Fruit fly (Drosophila melanogaster): Measurements from ENCODE around the gene eg.

eg gene

DNA sequence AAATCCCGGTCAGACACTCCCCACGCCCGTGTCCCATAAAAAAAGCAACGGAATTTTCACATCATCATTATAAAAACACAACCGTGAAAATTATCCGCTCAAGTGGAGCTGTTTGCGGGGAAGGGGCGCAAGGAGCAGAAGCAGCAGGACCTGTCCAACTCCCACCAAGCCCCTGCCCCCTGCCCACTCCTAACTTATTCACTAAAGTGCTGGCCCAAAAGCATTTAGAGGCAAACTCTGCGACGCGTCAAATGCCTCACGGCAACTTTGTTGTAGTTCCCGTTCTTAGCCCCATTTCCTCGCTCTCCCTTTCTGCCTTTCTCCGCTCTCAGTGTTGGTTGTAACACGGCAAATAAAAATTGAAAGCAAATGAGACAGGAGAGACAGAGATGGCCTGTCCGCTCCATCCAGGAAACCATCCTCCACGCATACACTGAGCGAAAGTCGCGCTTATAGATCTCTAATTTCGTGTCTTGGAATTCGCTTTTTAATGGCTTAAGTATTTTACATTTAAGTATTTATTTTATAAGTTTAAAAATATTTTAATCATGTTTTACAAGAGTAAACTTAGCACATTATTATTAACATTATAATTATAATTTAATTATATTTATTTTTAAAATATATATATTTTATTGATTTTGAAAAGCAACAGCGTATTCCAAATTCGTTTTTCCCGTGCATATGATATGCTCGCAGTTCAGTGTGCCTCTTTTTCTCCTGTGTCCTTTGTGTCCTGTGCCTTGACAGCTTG lies 51.0 kb downstream of the eg start (continued):
- TF ChIP-seq CG16815 (GFP tag; optimal IDR thresholded peaks at IDR 0.05): no peak
- no peak for TF ChIP-seq bab2 (GFP tag; optimal IDR thresholded peaks at IDR 0.05)
- no peak for TF ChIP-seq CG10431 (GFP tag; optimal IDR thresholded peaks at IDR 0.05)
- no peak for TF ChIP-seq Camta (GFP tag; optimal IDR thresholded peaks at IDR 0.05)
- TF ChIP-seq CG1603 (tag; optimal IDR thresholded peaks at IDR 0.05): no peak
- no peak for TF ChIP-seq CG8359 (GFP tag; optimal IDR thresholded peaks at IDR 0.05; ENCODE audit: borderline replicate concordance)
- no peak for TF ChIP-seq ab (GFP tag; optimal IDR thresholded peaks at IDR 0.05)
- TF ChIP-seq kah (GFP tag; optimal IDR thresholded peaks at IDR 0.05): no peak
- no peak for TF ChIP-seq Lim3 (GFP tag; IDR thresholded peaks at IDR 0.05)
- no peak for TF ChIP-seq CG1792 (GFP tag; optimal IDR thresholded peaks at IDR 0.05)
- no peak for TF ChIP-seq CG2129 (GFP tag; IDR thresholded peaks at IDR 0.05; ENCODE audit: partially characterized antibody)
- TF ChIP-seq Dbx (GFP tag; IDR thresholded peaks at IDR 0.05): no peak
- TF ChIP-seq gem (tag; optimal IDR thresholded peaks at IDR 0.05): peak; percentile 69
- TF ChIP-seq Ptx1 (GFP tag; IDR thresholded peaks at IDR 0.05): 0 out of 2 replicates have a peak, but pooled peaks have one; percentile 27
- no peak for TF ChIP-seq knrl (GFP tag; IDR thresholded peaks at IDR 0.05; ENCODE audit: partially characterized antibody)
- TF ChIP-seq BEAF-32 (GFP tag; optimal IDR thresholded peaks at IDR 0.05): no peak
- no peak for TF ChIP-seq CG6175 (GFP tag; IDR thresholded peaks at IDR 0.05)
- TF ChIP-seq HmgD (GFP tag; optimal IDR thresholded peaks at IDR 0.05): no peak
- peak; percentile 36 for TF ChIP-seq CG6813 (GFP tag; optimal IDR thresholded peaks at IDR 0.05)
- no peak for TF ChIP-seq Drgx (GFP tag; IDR thresholded peaks at IDR 0.05)
- no peak for TF ChIP-seq HLH54F (GFP tag; optimal IDR thresholded peaks at IDR 0.05)
- TF ChIP-seq CG6254 (GFP tag; optimal IDR thresholded peaks at IDR 0.05): no peak
- no peak for TF ChIP-seq TFAM (GFP tag; optimal IDR thresholded peaks at IDR 0.05)
- no peak for TF ChIP-seq CG16779 (GFP tag; IDR thresholded peaks at IDR 0.05)
- peak; percentile 13 for TF ChIP-seq CG13775 (GFP tag; optimal IDR thresholded peaks at IDR 0.05)
- TF ChIP-seq Awh (GFP tag; IDR thresholded peaks at IDR 0.05): no peak
- no peak for TF ChIP-seq sr (GFP tag; IDR thresholded peaks at IDR 0.05)
- TF ChIP-seq schlank (tag; optimal IDR thresholded peaks at IDR 0.05): no peak
- TF ChIP-seq CG34422 (GFP tag; IDR thresholded peaks at IDR 0.05): no peak
- no peak for TF ChIP-seq gfzf (GFP tag; optimal IDR thresholded peaks at IDR 0.05)
- no peak for TF ChIP-seq Oaz (GFP tag; IDR thresholded peaks at IDR 0.05)
- no peak for TF ChIP-seq CG7928 (GFP tag; optimal IDR thresholded peaks at IDR 0.05)
- TF ChIP-seq kni (GFP tag; optimal IDR thresholded peaks at IDR 0.05): no peak
- no peak for TF ChIP-seq CG11093 (GFP tag; IDR thresholded peaks at IDR 0.05)
- TF ChIP-seq CG11696 (GFP tag; IDR thresholded peaks at IDR 0.05): no peak
- peak; percentile 66 for TF ChIP-seq CG3281 (GFP tag; optimal IDR thresholded peaks at IDR 0.05)

Data from whole organism, embryonic.